Fruit fly (Drosophila melanogaster) whole organism, prepupa: Measurements from ENCODE around the gene Tollo.

Source experiments
- Blimp-1 ChIP-seq: fragments of 200-800 bp; sonication (Bioruptor generic); optimal IDR thresholded peaks from 3 replicates; lab custom pipeline; 2017; ENCODE audit warnings: missing biosample characterization, missing genetic modification characterization, mild to moderate bottlenecking, moderate library complexity, missing genetic modification reagents
- CG10631 ChIP-seq: fragments of 200-800 bp; sonication (Bioruptor generic); optimal IDR thresholded peaks from 2 replicates; lab custom pipeline; 2016; ENCODE audit warnings: missing biosample characterization, missing genetic modification characterization
- CG10669 ChIP-seq: fragments of 200-800 bp; sonication (Bioruptor generic); optimal IDR thresholded peaks from 3 replicates; lab custom pipeline; 2018; ENCODE audit warnings: missing biosample characterization, mild to moderate bottlenecking, missing genetic modification characterization, moderate library complexity
- CG11294 ChIP-seq: fragments of 200-800 bp; sonication (Bioruptor generic); IDR thresholded peaks from 2 replicates; pipeline ENCODE4 v1.3.6; 2022; ENCODE audit warnings: missing biosample characterization, missing genetic modification characterization
- CG11902 ChIP-seq: fragments of 200-800 bp; sonication (Bioruptor generic); optimal IDR thresholded peaks from 3 replicates; lab custom pipeline; 2016; ENCODE audit warnings: missing biosample characterization, missing genetic modification characterization
- CG1621 ChIP-seq: fragments of 200-800 bp; sonication (Bioruptor generic); optimal IDR thresholded peaks from 3 replicates; lab custom pipeline; 2018; ENCODE audit warnings: missing biosample characterization, mild to moderate bottlenecking, missing genetic modification characterization
- CG16779 ChIP-seq: fragments of 200-800 bp; sonication (Bioruptor generic); optimal IDR thresholded peaks from 3 replicates; lab custom pipeline; 2017; ENCODE audit warnings: missing biosample characterization, mild to moderate bottlenecking, missing genetic modification characterization
- CG3032 ChIP-seq: fragments of 200-800 bp; optimal IDR thresholded peaks from 2 replicates; lab custom pipeline; 2019; ENCODE audit warnings: missing biosample characterization, mild to moderate bottlenecking, missing genetic modification characterization, moderate library complexity
- CG31627 ChIP-seq: fragments of 200-800 bp; sonication (Bioruptor generic); optimal IDR thresholded peaks from 3 replicates; lab custom pipeline; 2016; ENCODE audit warnings: missing biosample characterization, missing genetic modification characterization
- CG32006 ChIP-seq: fragments of 200-800 bp; sonication (Bioruptor generic); optimal IDR thresholded peaks from 3 replicates; lab custom pipeline; 2017; ENCODE audit warnings: missing biosample characterization, mild to moderate bottlenecking, missing genetic modification characterization
- CG34406 ChIP-seq: fragments of 200-800 bp; sonication (Bioruptor generic); optimal IDR thresholded peaks from 3 replicates; lab custom pipeline; 2016; ENCODE audit warnings: missing biosample characterization, missing genetic modification characterization
- CG3919 ChIP-seq: fragments of 200-800 bp; sonication (Bioruptor generic); optimal IDR thresholded peaks from 3 replicates; lab custom pipeline; 2016; ENCODE audit warnings: missing biosample characterization, missing genetic modification characterization
- CG6163 ChIP-seq: fragments of 200-800 bp; sonication (Bioruptor generic); IDR thresholded peaks from 3 replicates; pipeline ENCODE4 v1.3.6; 2022; ENCODE audit warnings: missing biosample characterization, missing genetic modification characterization
- CG6792 ChIP-seq: fragments of 200-800 bp; sonication (Bioruptor generic); optimal IDR thresholded peaks from 3 replicates; lab custom pipeline; 2016; ENCODE audit warnings: missing biosample characterization, missing genetic modification characterization
- CG6854 ChIP-seq: fragments of 200-800 bp; sonication (Bioruptor generic); optimal IDR thresholded peaks from 2 replicates; lab custom pipeline; 2017; ENCODE audit warnings: missing biosample characterization, mild to moderate bottlenecking, missing genetic modification characterization
- CG7368 ChIP-seq: fragments of 200-800 bp; sonication (Bioruptor generic); optimal IDR thresholded peaks from 3 replicates; lab custom pipeline; 2016; ENCODE audit warnings: missing biosample characterization, missing genetic modification characterization
- CG8319 ChIP-seq: fragments of 200-800 bp; sonication (Bioruptor generic); optimal IDR thresholded peaks from 3 replicates; lab custom pipeline; 2016; ENCODE audit warnings: missing biosample characterization, missing genetic modification characterization
- CG8632 ChIP-seq: fragments of 200-800 bp; sonication (Bioruptor generic); optimal IDR thresholded peaks from 3 replicates; lab custom pipeline; 2016; ENCODE audit warnings: missing biosample characterization, missing genetic modification characterization
- CG9139 ChIP-seq: fragments of 200-800 bp; sonication (Bioruptor generic); optimal IDR thresholded peaks from 3 replicates; lab custom pipeline; 2017; ENCODE audit warnings: missing biosample characterization, mild to moderate bottlenecking, missing genetic modification characterization
- Eip75B ChIP-seq: fragments of 200-800 bp; sonication (Bioruptor generic); optimal IDR thresholded peaks from 3 replicates; lab custom pipeline; 2016; ENCODE audit warnings: missing biosample characterization, missing genetic modification characterization
- Eip78C ChIP-seq: fragments of 200-800 bp; sonication (Bioruptor generic); peaks from one replicate; lab custom pipeline; 2016; ENCODE audit warnings: missing biosample characterization, missing genetic modification characterization
- Eip93F ChIP-seq: fragments of 200-800 bp; sonication (Bioruptor generic); optimal IDR thresholded peaks from 2 replicates; lab custom pipeline; 2016; ENCODE audit warnings: missing biosample characterization, mild to moderate bottlenecking, missing genetic modification characterization
- Ets21C ChIP-seq: fragments of 200-800 bp; sonication (Bioruptor generic); optimal IDR thresholded peaks from 3 replicates; lab custom pipeline; 2016; ENCODE audit warnings: missing biosample characterization, missing genetic modification characterization
- Ets96B ChIP-seq: fragments of 200-800 bp; optimal IDR thresholded peaks from 2 replicates; lab custom pipeline; 2019; ENCODE audit warnings: missing biosample characterization, mild to moderate bottlenecking, missing genetic modification characterization, moderate library complexity
- Gug ChIP-seq: fragments of 200-800 bp; sonication (Bioruptor generic); IDR thresholded peaks from 2 replicates; pipeline ENCODE4 v1.3.6; 2022; ENCODE audit warnings: missing biosample characterization, missing genetic modification characterization
- Hr38 ChIP-seq: sonication (Bioruptor generic); optimal IDR thresholded peaks from 2 replicates; lab custom pipeline; 2016; ENCODE audit warnings: missing biosample characterization, missing genetic modification characterization
- Hr39 ChIP-seq: fragments of 200-800 bp; sonication (Bioruptor generic); optimal IDR thresholded peaks from 2 replicates; lab custom pipeline; 2016; ENCODE audit warnings: missing biosample characterization, missing genetic modification characterization
- Lpt ChIP-seq: fragments of 200-800 bp; sonication (Bioruptor generic); optimal IDR thresholded peaks from 3 replicates; lab custom pipeline; 2016; ENCODE audit warnings: missing biosample characterization, missing genetic modification characterization
- Sox102F ChIP-seq: fragments of 200-800 bp; sonication (Bioruptor generic); optimal IDR thresholded peaks from 2 replicates; lab custom pipeline; 2016; ENCODE audit warnings: missing biosample characterization, mild to moderate bottlenecking, missing genetic modification characterization
- Sox14 ChIP-seq: fragments of 200-800 bp; sonication (Bioruptor generic); optimal IDR thresholded peaks from 3 replicates; lab custom pipeline; 2016; ENCODE audit warnings: missing biosample characterization, missing genetic modification characterization
- Sox15 ChIP-seq: fragments of 200-800 bp; sonication (Bioruptor generic); optimal IDR thresholded peaks from 3 replicates; lab custom pipeline; 2016; ENCODE audit warnings: missing biosample characterization, missing genetic modification characterization
- cyc ChIP-seq: fragments of 200-800 bp; sonication (Bioruptor generic); optimal IDR thresholded peaks from 3 replicates; lab custom pipeline; 2016; ENCODE audit warnings: missing biosample characterization, missing genetic modification characterization
- dac ChIP-seq: fragments of 200-800 bp; sonication (Bioruptor generic); optimal IDR thresholded peaks from 2 replicates; lab custom pipeline; 2017; ENCODE audit warnings: missing biosample characterization, mild to moderate bottlenecking, missing genetic modification characterization
- eg ChIP-seq: fragments of 200-800 bp; sonication (Bioruptor generic); IDR thresholded peaks from 3 replicates; pipeline ENCODE4 v1.3.6; 2022; ENCODE audit warnings: missing biosample characterization, missing genetic modification characterization
- esn ChIP-seq: fragments of 200-800 bp; sonication (Bioruptor generic); optimal IDR thresholded peaks from 2 replicates; lab custom pipeline; 2016; ENCODE audit warnings: missing biosample characterization, mild to moderate bottlenecking, missing genetic modification characterization, moderate library complexity
- fd59A ChIP-seq: fragments of 200-800 bp; sonication (Bioruptor generic); optimal IDR thresholded peaks from 2 replicates; lab custom pipeline; 2017; ENCODE audit warnings: missing biosample characterization, mild to moderate bottlenecking, missing genetic modification characterization, missing genetic modification reagents
- fd85E ChIP-seq: fragments of 200-800 bp; sonication (Bioruptor generic); optimal IDR thresholded peaks from 3 replicates; lab custom pipeline; 2016; ENCODE audit warnings: missing biosample characterization, missing genetic modification characterization
- lz ChIP-seq: fragments of 200-800 bp; sonication (Bioruptor generic); optimal IDR thresholded peaks from 3 replicates; lab custom pipeline; 2016; ENCODE audit warnings: missing biosample characterization, missing genetic modification characterization
- pdm3 ChIP-seq: fragments of 200-800 bp; sonication (Bioruptor generic); optimal IDR thresholded peaks from 3 replicates; lab custom pipeline; 2016; ENCODE audit warnings: missing biosample characterization, missing genetic modification characterization
- salr ChIP-seq, 2 experiments: fragments of 200-800 bp; sonication (Bioruptor generic); optimal IDR thresholded peaks; 3 replicates each; lab custom pipeline; 2016 to 2018; ENCODE audit warnings: missing biosample characterization in 2 of 2, missing genetic modification characterization in 2 of 2, mild to moderate bottlenecking in 1 of 2
- spab ChIP-seq: fragments of 200-800 bp; sonication (Bioruptor generic); optimal IDR thresholded peaks from 2 replicates; lab custom pipeline; 2017; ENCODE audit warnings: missing biosample characterization, mild to moderate bottlenecking, missing genetic modification characterization, missing genetic modification reagents
- svp ChIP-seq: fragments of 200-800 bp; sonication (Bioruptor generic); peaks from one replicate; lab custom pipeline; 2016; ENCODE audit warnings: missing biosample characterization, missing genetic modification characterization
- topi ChIP-seq: fragments of 200-800 bp; sonication (Bioruptor generic); optimal IDR thresholded peaks from 3 replicates; lab custom pipeline; 2016; ENCODE audit warnings: missing biosample characterization, missing genetic modification characterization
- vri ChIP-seq: fragments of 200-800 bp; sonication (Bioruptor generic); optimal IDR thresholded peaks from 3 replicates; lab custom pipeline; 2016; ENCODE audit warnings: missing biosample characterization, mild to moderate bottlenecking, missing genetic modification characterization

Tollo gene

DNA sequence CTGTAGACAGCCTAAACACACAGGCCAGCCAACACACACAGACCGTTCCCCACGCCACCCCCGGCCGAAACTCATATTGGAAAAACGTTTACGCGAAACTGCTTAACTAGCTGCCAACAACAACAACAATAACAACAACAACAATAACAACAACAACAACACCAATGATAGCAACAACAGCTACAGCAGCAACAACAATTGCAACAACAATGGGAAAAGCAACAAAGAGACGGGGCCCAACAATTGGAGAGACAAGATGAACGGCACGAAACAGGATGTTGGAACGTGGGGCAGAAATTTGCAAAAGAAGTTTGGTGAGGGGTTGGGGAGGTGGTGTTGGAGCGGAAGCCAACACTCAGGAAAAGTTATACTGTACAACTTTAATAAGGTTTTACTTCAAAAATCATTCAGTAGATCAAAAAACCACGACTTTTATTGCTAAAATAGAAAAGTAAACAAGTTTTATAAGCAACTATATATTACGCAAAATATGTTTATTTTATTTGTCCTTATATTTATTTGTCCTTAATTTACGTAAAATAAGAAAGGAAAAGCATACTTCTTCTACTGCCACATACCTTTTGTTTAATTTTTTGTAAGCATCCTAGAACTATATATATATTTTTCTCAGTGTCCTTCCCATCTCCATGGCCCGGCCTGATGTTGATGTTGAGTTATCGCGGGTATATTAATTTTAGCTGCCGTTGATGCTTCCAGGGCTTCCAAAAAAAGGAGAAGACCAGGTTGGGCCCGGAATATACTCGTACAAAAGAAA, 23.4 kb upstream of the Tollo start (continued):
- peak; percentile 81 for TF ChIP-seq Sox14 (GFP tag; lab: Kevin White, UChicago)
- TF ChIP-seq CG3919 (GFP tag; lab: Kevin White, UChicago): peak; percentile 86
- 0 out of 3 replicates have a peak, but pooled peaks have one; percentile 27 for TF ChIP-seq eg (GFP tag; lab: Robert Waterston, UW)
- no peak for TF ChIP-seq Gug (GFP tag; lab: Robert Waterston, UW)
- peak; percentile 79 for TF ChIP-seq pdm3 (GFP tag; lab: Kevin White, UChicago)
- peak; percentile 74 for TF ChIP-seq Sox15 (GFP tag; lab: Kevin White, UChicago)
- peak; percentile 80 for TF ChIP-seq CG10631 (GFP tag; lab: Kevin White, UChicago)
- TF ChIP-seq esn (GFP tag; lab: Kevin White, UChicago): peak; percentile 90
- TF ChIP-seq CG6163 (GFP tag; lab: Robert Waterston, UW): peak; percentile 64; the same call in 2 of the 3 replicates
- peak; percentile 79 for TF ChIP-seq CG31627 (GFP tag; lab: Kevin White, UChicago)
- no peak for TF ChIP-seq dac (GFP tag; lab: Kevin White, UChicago)
- TF ChIP-seq Eip78C (GFP tag; lab: Kevin White, UChicago): peak; percentile 98
- TF ChIP-seq CG11294 (GFP tag; lab: Robert Waterston, UW): no peak
- TF ChIP-seq vri (GFP tag; lab: Kevin White, UChicago): peak; percentile 73
- peak; percentile 51 for TF ChIP-seq Lpt (GFP tag; lab: Kevin White, UChicago)
- peak; percentile 94 for TF ChIP-seq svp (GFP tag; lab: Kevin White, UChicago)
- TF ChIP-seq Ets21C (GFP tag; lab: Kevin White, UChicago): peak; percentile 54
- peak; percentile 53 for TF ChIP-seq Eip93F
- peak in 1 of 2 experiments; percentile 83 for TF ChIP-seq salr (GFP tag; optimal IDR thresholded peaks at IDR 0.05; lab: Kevin White, UChicago)
- peak; percentile 83 for TF ChIP-seq CG8632
- TF ChIP-seq lz (GFP tag; lab: Kevin White, UChicago): peak; percentile 77
- TF ChIP-seq fd85E: peak; percentile 29
- peak; percentile 82 for TF ChIP-seq cyc (GFP tag; lab: Kevin White, UChicago)
- TF ChIP-seq CG11902: peak; percentile 72
- TF ChIP-seq CG10669 (GFP tag; lab: Kevin White, UChicago): peak; percentile 79
- TF ChIP-seq CG32006 (GFP tag; lab: Kevin White, UChicago): peak; percentile 76
- TF ChIP-seq CG6792: peak; percentile 83
- TF ChIP-seq CG3032 (tag; lab: Kevin White, UChicago): peak; percentile 87
- TF ChIP-seq CG16779: peak; percentile 44
- TF ChIP-seq topi (GFP tag; lab: Kevin White, UChicago): peak; percentile 88
- peak; percentile 84 for TF ChIP-seq CG34406
- peak; percentile 54 for TF ChIP-seq CG1621 (tag; lab: Kevin White, UChicago)
- peak; percentile 68 for TF ChIP-seq Blimp-1
- peak; percentile 54 for TF ChIP-seq CG8319
- peak; percentile 89 for TF ChIP-seq Ets96B (tag; lab: Kevin White, UChicago)
- TF ChIP-seq fd59A: peak; percentile 84

DNA sequence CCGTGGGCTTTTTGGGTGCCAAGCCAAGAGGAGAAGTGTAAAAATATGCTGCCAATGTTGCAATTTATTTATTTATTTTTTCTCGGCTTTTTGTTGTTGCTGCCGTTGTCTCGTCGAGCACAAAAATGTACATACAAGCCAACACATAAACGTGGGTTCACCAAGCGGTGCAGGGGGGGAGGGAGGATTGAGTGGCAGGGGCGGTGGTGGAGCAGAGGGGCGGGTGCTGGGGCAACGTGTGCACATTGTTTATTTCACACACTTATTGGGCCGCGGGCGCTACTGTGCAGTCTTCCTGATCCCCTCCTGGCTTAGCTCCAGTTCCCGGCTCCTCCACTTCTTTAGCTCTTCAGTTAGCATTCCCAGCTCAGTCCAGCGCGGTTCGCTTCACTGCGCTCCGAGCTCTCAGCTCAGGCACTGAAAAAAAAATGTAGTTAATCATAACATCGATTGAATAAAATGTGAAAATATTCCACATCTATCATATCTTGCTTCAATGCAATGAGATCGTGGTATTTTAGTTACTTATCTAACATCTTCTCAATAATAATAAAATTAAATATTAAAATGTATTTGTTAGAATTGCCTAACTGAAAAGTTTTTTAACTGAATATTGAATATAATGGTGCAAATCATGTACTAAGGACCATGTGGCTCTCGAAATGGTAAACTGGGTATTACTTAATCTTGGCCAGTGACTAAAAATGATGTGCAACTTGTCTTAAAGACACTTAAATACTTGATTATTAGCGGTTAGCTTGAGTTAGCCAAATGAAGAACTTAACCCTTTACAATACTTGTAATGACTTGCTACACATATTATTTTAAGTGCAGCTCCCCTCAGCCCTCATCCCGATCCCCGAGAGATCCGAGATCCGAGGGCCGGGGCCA, 20.8 kb upstream of the Tollo start:
- TF ChIP-seq CG6163 (GFP tag; lab: Robert Waterston, UW): 0 out of 3 replicates have a peak, but pooled peaks have one; percentile 31
- no peak for TF ChIP-seq vri (GFP tag; lab: Kevin White, UChicago)
- TF ChIP-seq CG32006 (GFP tag; lab: Kevin White, UChicago): peak; percentile 57
- no peak for TF ChIP-seq CG8319
- TF ChIP-seq CG6854 (GFP tag; lab: Kevin White, UChicago): no peak
- TF ChIP-seq CG3919 (GFP tag; lab: Kevin White, UChicago): peak; percentile 36
- TF ChIP-seq Blimp-1: no peak
- TF ChIP-seq Sox15 (GFP tag; lab: Kevin White, UChicago): peak; percentile 6
- peak in 1 of 2 experiments; percentile 50 for TF ChIP-seq salr (GFP tag; optimal IDR thresholded peaks at IDR 0.05; lab: Kevin White, UChicago)
- TF ChIP-seq CG31627 (GFP tag; lab: Kevin White, UChicago): no peak
- peak; percentile 19 for TF ChIP-seq topi (GFP tag; lab: Kevin White, UChicago)
- no peak for TF ChIP-seq CG16779
- no peak for TF ChIP-seq Hr38 (GFP tag; lab: Kevin White, UChicago)
- no peak for TF ChIP-seq CG9139 (GFP tag; lab: Kevin White, UChicago)
- TF ChIP-seq eg (GFP tag; lab: Robert Waterston, UW): 0 out of 3 replicates have a peak, but pooled peaks have one; percentile 13
- TF ChIP-seq pdm3 (GFP tag; lab: Kevin White, UChicago): no peak
- no peak for TF ChIP-seq CG11294 (GFP tag; lab: Robert Waterston, UW)
- peak; percentile 15 for TF ChIP-seq esn (GFP tag; lab: Kevin White, UChicago)
- TF ChIP-seq CG1621 (tag; lab: Kevin White, UChicago): no peak
- no peak for TF ChIP-seq CG34406
- TF ChIP-seq CG11902: no peak
- TF ChIP-seq Hr39 (GFP tag; lab: Kevin White, UChicago): no peak
- TF ChIP-seq spab (GFP tag; lab: Kevin White, UChicago): peak; percentile 1
- TF ChIP-seq CG7368 (GFP tag; lab: Kevin White, UChicago): no peak
- no peak for TF ChIP-seq Eip75B (GFP tag; lab: Kevin White, UChicago)
- no peak for TF ChIP-seq Sox102F (GFP tag; lab: Kevin White, UChicago)
